Fruit fly (Drosophila melanogaster): ENCODE data around the gene Edc3.

Edc3 gene

dm6 chr3L:17486794-17487726 is 42.6 kb downstream of the Edc3 start, which contains the start of gene Oatp74D (continued):
- no peak for TF ChIP-seq p53 (GFP tag; optimal IDR thresholded peaks at IDR 0.05)
- TF ChIP-seq fd102C (GFP tag; optimal IDR thresholded peaks at IDR 0.05), result peak; percentile 49
- peak; percentile 48; the same call in 2 of the 3 replicates for TF ChIP-seq row (GFP tag; IDR thresholded peaks at IDR 0.05)
- TF ChIP-seq Sry-δ (GFP tag; optimal IDR thresholded peaks at IDR 0.05), result peak; percentile 14
- TF ChIP-seq pb (GFP tag; optimal IDR thresholded peaks at IDR 0.05), result peak; percentile 18
- peak; percentile 31 for TF ChIP-seq Sry-β (GFP tag; optimal IDR thresholded peaks at IDR 0.05)
- TF ChIP-seq CG13624 (GFP tag; optimal IDR thresholded peaks at IDR 0.05), result peak; percentile 76
- peak; percentile 38 for TF ChIP-seq bbx (GFP tag; IDR thresholded peaks at IDR 0.05; ENCODE audit: partially characterized antibody)
- TF ChIP-seq CG7839 (tag; optimal IDR thresholded peaks at IDR 0.05), result no peak
- TF ChIP-seq al (GFP tag; IDR thresholded peaks at IDR 0.05), result no peak
- TF ChIP-seq CG17186 (GFP tag; optimal IDR thresholded peaks at IDR 0.05), result peak; percentile 60
- peak; percentile 13 for TF ChIP-seq phol (tag; optimal IDR thresholded peaks at IDR 0.05)
- peak; percentile 59; the same call in 2 of the 3 replicates for TF ChIP-seq ci (GFP tag; IDR thresholded peaks at IDR 0.05)
- TF ChIP-seq CG1647 (GFP tag; optimal IDR thresholded peaks at IDR 0.05), result peak; percentile 13
- TF ChIP-seq CG13123 (GFP tag; optimal IDR thresholded peaks at IDR 0.05), result no peak
- peak; percentile 78 for TF ChIP-seq z (GFP tag; IDR thresholded peaks at IDR 0.05)
- TF ChIP-seq Kr (GFP tag; optimal IDR thresholded peaks at IDR 0.05), result peak; percentile 87
- TF ChIP-seq ara (GFP tag; IDR thresholded peaks at IDR 0.05), result no peak; the same call in 1 of the 2 replicates
- peak; percentile 74 for TF ChIP-seq CG4328 (GFP tag; optimal IDR thresholded peaks at IDR 0.05)
- TF ChIP-seq CG17912 (GFP tag; optimal IDR thresholded peaks at IDR 0.05), result peak; percentile 61
- peak; percentile 25 for TF ChIP-seq Spps (tag; optimal IDR thresholded peaks at IDR 0.05)
- TF ChIP-seq jumu (GFP tag; optimal IDR thresholded peaks at IDR 0.05), result peak; percentile 44
- peak; percentile 22; the same call in 1 of the 2 replicates for TF ChIP-seq CG17328 (GFP tag; IDR thresholded peaks at IDR 0.05)
- TF ChIP-seq Dip2 (GFP tag; IDR thresholded peaks at IDR 0.05), result no peak
- TF ChIP-seq CG17802 (tag; optimal IDR thresholded peaks at IDR 0.05), result no peak
- peak; percentile 64 for TF ChIP-seq B-H2 (GFP tag; optimal IDR thresholded peaks at IDR 0.05)
- TF ChIP-seq D19A (tag; optimal IDR thresholded peaks at IDR 0.05), result peak; percentile 4
- 0 out of 2 replicates have a peak, but pooled peaks have one; percentile 35 for TF ChIP-seq CG16779 (GFP tag; IDR thresholded peaks at IDR 0.05)
- peak; percentile 54 for TF ChIP-seq CG8281 (tag; optimal IDR thresholded peaks at IDR 0.05)
- peak; percentile 45; the same call in 1 of the 3 replicates for TF ChIP-seq Dbx (GFP tag; IDR thresholded peaks at IDR 0.05)
- TF ChIP-seq CG6791 (GFP tag; IDR thresholded peaks at IDR 0.05; ENCODE audit: partially characterized antibody), result peak; percentile 32; the same call in 1 of the 3 replicates
- TF ChIP-seq dmrt11E (tag; optimal IDR thresholded peaks at IDR 0.05), result peak; percentile 50
- TF ChIP-seq maf-S (GFP tag; optimal IDR thresholded peaks at IDR 0.05), result no peak
- no peak for TF ChIP-seq CG10321 (GFP tag; IDR thresholded peaks at IDR 0.05)
- TF ChIP-seq fd3F (GFP tag; optimal IDR thresholded peaks at IDR 0.05), result no peak
- peak; percentile 36 for TF ChIP-seq exex (tag; optimal IDR thresholded peaks at IDR 0.05)
- peak; percentile 50 for TF ChIP-seq Xbp1 (GFP tag; optimal IDR thresholded peaks at IDR 0.05)
- TF ChIP-seq CG33213 (GFP tag; optimal IDR thresholded peaks at IDR 0.05), result no peak
- peak; percentile 41 for TF ChIP-seq CG4282 (GFP tag; optimal IDR thresholded peaks at IDR 0.05)
- TF ChIP-seq ind (GFP tag; optimal IDR thresholded peaks at IDR 0.05), result peak; percentile 40
- TF ChIP-seq tio (GFP tag; optimal IDR thresholded peaks at IDR 0.05), result no peak
- peak; percentile 41; the same call in 1 of the 3 replicates for TF ChIP-seq CG6175 (GFP tag; IDR thresholded peaks at IDR 0.05)
- peak; percentile 5; the same call in 1 of the 3 replicates for TF ChIP-seq CG11695 (GFP tag; IDR thresholded peaks at IDR 0.05)
- peak; percentile 50 for TF ChIP-seq Lhr (GFP tag; optimal IDR thresholded peaks at IDR 0.05)
- no peak for TF ChIP-seq Hsf (GFP tag; optimal IDR thresholded peaks at IDR 0.05)
- TF ChIP-seq CG11723 (GFP tag; optimal IDR thresholded peaks at IDR 0.05), result peak; percentile 53
- TF ChIP-seq schlank (tag; optimal IDR thresholded peaks at IDR 0.05), result peak; percentile 21
- TF ChIP-seq Optix (GFP tag; IDR thresholded peaks at IDR 0.05), result peak; percentile 42; the same call in 1 of the 3 replicates
